Fruit fly (Drosophila melanogaster): Measurements from ENCODE around the gene HisCl1.

- TF ChIP-seq CG8478 (optimal IDR thresholded peaks at IDR 0.05): no peak
- peak in 1 of 2 experiments; percentile 27 for TF ChIP-seq CTCF (optimal IDR thresholded peaks at IDR 0.05)
Observed at dm6 chr3R:11786695-11787226, at the start of gene HisCl1, which contains the start of gene prd1.

All from S2 (cell line).